Fruit fly (Drosophila melanogaster) whole organism, embryonic: Measurements from ENCODE around the gene Bicra.

Experiments used
- CG11085 ChIP-seq: fragments of 200-800 bp; sonication (Bioruptor generic); IDR thresholded peaks from 2 replicates; pipeline ENCODE4 v1.3.6; 2022; ENCODE audit warnings: missing biosample characterization, missing genetic modification characterization
- CG11560 ChIP-seq: fragments of 200-800 bp; sonication (Bioruptor generic); IDR thresholded peaks from 3 replicates; pipeline ENCODE4 v1.3.6; 2022; ENCODE audit warnings: missing biosample characterization, missing genetic modification characterization
- CG11723 ChIP-seq: fragments of 200-800 bp; sonication (Bioruptor generic); optimal IDR thresholded peaks from 2 replicates; lab custom pipeline; 2017; ENCODE audit warnings: missing biosample characterization, mild to moderate bottlenecking, missing genetic modification characterization
- CG12299 ChIP-seq: fragments of 200-800 bp; sonication (Bioruptor generic); optimal IDR thresholded peaks from 2 replicates; lab custom pipeline; 2018; ENCODE audit warnings: missing biosample characterization, mild to moderate bottlenecking, missing genetic modification characterization
- CG12942 ChIP-seq: fragments of 200-800 bp; sonication (Bioruptor generic); optimal IDR thresholded peaks from 3 replicates; lab custom pipeline; 2016; ENCODE audit warnings: missing biosample characterization, missing genetic modification characterization
- CG15514 ChIP-seq: fragments of 200-800 bp; sonication (Bioruptor generic); optimal IDR thresholded peaks from 3 replicates; lab custom pipeline; 2017; ENCODE audit warnings: missing biosample characterization, missing genetic modification characterization, mild to moderate bottlenecking, moderate library complexity, missing genetic modification reagents
- CG1603 ChIP-seq: fragments of 200-800 bp; sonication (Bioruptor generic); optimal IDR thresholded peaks from 2 replicates; lab custom pipeline; 2019; ENCODE audit warnings: missing biosample characterization, mild to moderate bottlenecking, missing genetic modification characterization, moderate library complexity
- CG1647 ChIP-seq: fragments of 200-800 bp; sonication (Bioruptor generic); optimal IDR thresholded peaks from 3 replicates; lab custom pipeline; 2016; ENCODE audit warnings: missing biosample characterization, missing genetic modification characterization
- CG17802 ChIP-seq: fragments of 200-800 bp; sonication (Bioruptor generic); optimal IDR thresholded peaks from 2 replicates; lab custom pipeline; 2018; ENCODE audit warnings: missing biosample characterization, mild to moderate bottlenecking, missing genetic modification characterization, moderate library complexity
- CG4404 ChIP-seq: fragments of 200-800 bp; sonication (Bioruptor generic); IDR thresholded peaks from 2 replicates; pipeline ENCODE4 v1.3.6; 2022; ENCODE audit warnings: missing biosample characterization, missing genetic modification characterization
- CG6791 ChIP-seq: fragments of 200-800 bp; sonication (Bioruptor generic); IDR thresholded peaks from 3 replicates; pipeline ENCODE4 v1.3.6; 2022; ENCODE audit warnings: missing biosample characterization, missing genetic modification characterization; ENCODE audit not compliant: partially characterized antibody
- CG7987 ChIP-seq: fragments of 200-800 bp; sonication (Bioruptor generic); optimal IDR thresholded peaks from 2 replicates; lab custom pipeline; 2018; ENCODE audit warnings: missing biosample characterization, mild to moderate bottlenecking, missing genetic modification characterization, moderate library complexity
- CG8388 ChIP-seq: fragments of 200-800 bp; sonication (Bioruptor generic); optimal IDR thresholded peaks from 2 replicates; lab custom pipeline; 2019; ENCODE audit warnings: missing biosample characterization, mild to moderate bottlenecking, missing genetic modification characterization, moderate library complexity
- Dbx ChIP-seq: fragments of 200-800 bp; sonication (Bioruptor generic); IDR thresholded peaks from 3 replicates; pipeline ENCODE4 v1.3.6; 2022; ENCODE audit warnings: missing biosample characterization, missing genetic modification characterization
- Dek ChIP-seq: fragments of 200-800 bp; sonication (Bioruptor generic); optimal IDR thresholded peaks from 3 replicates; lab custom pipeline; 2019; ENCODE audit warnings: missing biosample characterization, mild to moderate bottlenecking, missing genetic modification characterization, moderate library complexity
- Dip3 ChIP-seq: fragments of 200-800 bp; sonication (Bioruptor generic); optimal IDR thresholded peaks from 3 replicates; lab custom pipeline; 2016; ENCODE audit warnings: missing biosample characterization, missing genetic modification characterization
- Drgx ChIP-seq: fragments of 200-800 bp; sonication (Bioruptor generic); IDR thresholded peaks from 2 replicates; pipeline ENCODE4 v1.3.6; 2022; ENCODE audit warnings: missing biosample characterization, missing genetic modification characterization
- Fer3 ChIP-seq: fragments of 200-800 bp; sonication (Bioruptor generic); optimal IDR thresholded peaks from 2 replicates; lab custom pipeline; 2018; ENCODE audit warnings: missing biosample characterization, mild to moderate bottlenecking, missing genetic modification characterization, moderate library complexity
- HLH3B ChIP-seq: fragments of 200-800 bp; sonication (Bioruptor generic); IDR thresholded peaks from 2 replicates; pipeline ENCODE4 v1.3.6; 2022; ENCODE audit warnings: missing biosample characterization, missing genetic modification characterization
- Hey ChIP-seq: fragments of 200-800 bp; sonication (Bioruptor generic); optimal IDR thresholded peaks from 3 replicates; lab custom pipeline; 2018; ENCODE audit warnings: missing biosample characterization, mild to moderate bottlenecking, missing genetic modification characterization
- Hr39 ChIP-seq: fragments of >200 bp; optimal IDR thresholded peaks from 2 replicates; lab custom pipeline; 2017
- MTF-1 ChIP-seq: fragments of 200-800 bp; sonication (Bioruptor generic); optimal IDR thresholded peaks from 2 replicates; lab custom pipeline; 2018; ENCODE audit warnings: missing biosample characterization, mild to moderate bottlenecking, missing genetic modification characterization, borderline replicate concordance
- Myb ChIP-seq: fragments of 200-800 bp; sonication (Bioruptor generic); optimal IDR thresholded peaks from 2 replicates; lab custom pipeline; 2016; ENCODE audit warnings: missing biosample characterization, missing genetic modification characterization
- NFAT ChIP-seq: fragments of 200-800 bp; sonication (Bioruptor generic); IDR thresholded peaks from 2 replicates; pipeline ENCODE4 v1.3.6; 2022; ENCODE audit warnings: missing biosample characterization, missing genetic modification characterization
- NK7.1 ChIP-seq: fragments of 200-800 bp; sonication (Bioruptor generic); optimal IDR thresholded peaks from 3 replicates; lab custom pipeline; 2016; ENCODE audit warnings: missing biosample characterization, missing genetic modification characterization
- Nf-YA ChIP-seq: fragments of 200-800 bp; sonication (Bioruptor generic); IDR thresholded peaks from 2 replicates; pipeline ENCODE4 v1.3.6; 2022; ENCODE audit warnings: missing biosample characterization, missing genetic modification characterization
- Optix ChIP-seq: fragments of 200-800 bp; sonication (Bioruptor generic); IDR thresholded peaks from 3 replicates; pipeline ENCODE4 v1.3.6; 2022; ENCODE audit warnings: missing biosample characterization, missing genetic modification characterization
- Sin3A ChIP-seq: fragments of >200 bp; optimal IDR thresholded peaks from 2 replicates; lab custom pipeline; 2018
- Sry-δ ChIP-seq: fragments of 200-800 bp; sonication (Bioruptor generic); optimal IDR thresholded peaks from 2 replicates; lab custom pipeline; 2016; ENCODE audit warnings: missing biosample characterization, missing genetic modification characterization
- YL-1 ChIP-seq: fragments of 200-800 bp; sonication (Bioruptor generic); optimal IDR thresholded peaks from 3 replicates; lab custom pipeline; 2017; ENCODE audit warnings: missing biosample characterization, mild to moderate bottlenecking, missing genetic modification characterization
- chinmo ChIP-seq: fragments of 200-800 bp; sonication (Bioruptor generic); IDR thresholded peaks from 4 replicates; pipeline ENCODE4 v1.3.6; 2022; ENCODE audit warnings: missing biosample characterization, missing genetic modification characterization; ENCODE audit not compliant: partially characterized antibody
- dpn ChIP-seq, 2 experiments: fragments of 200-800 bp; sonication (Bioruptor generic); optimal IDR thresholded peaks; 3 replicates each; lab custom pipeline; 2016; ENCODE audit warnings: missing biosample characterization in 2 of 2, missing genetic modification characterization in 2 of 2
- emc ChIP-seq: fragments of 200-800 bp; sonication (Bioruptor generic); optimal IDR thresholded peaks from 2 replicates; lab custom pipeline; 2016; ENCODE audit warnings: missing biosample characterization, missing genetic modification characterization
- eyg ChIP-seq: fragments of 200-800 bp; sonication (Bioruptor generic); optimal IDR thresholded peaks from 3 replicates; lab custom pipeline; 2016; ENCODE audit warnings: missing biosample characterization, missing genetic modification characterization
- gce ChIP-seq: fragments of 200-800 bp; sonication (Bioruptor generic); IDR thresholded peaks from 3 replicates; pipeline ENCODE4 v1.3.6; 2022; ENCODE audit warnings: missing biosample characterization, missing genetic modification characterization
- gt ChIP-seq: fragments of 200-800 bp; sonication (Bioruptor generic); IDR thresholded peaks from 2 replicates; pipeline ENCODE4 v1.3.6; 2022; ENCODE audit warnings: missing biosample characterization, missing genetic modification characterization
- her ChIP-seq: fragments of 200-800 bp; sonication (Bioruptor generic); optimal IDR thresholded peaks from 2 replicates; lab custom pipeline; 2016; ENCODE audit warnings: missing biosample characterization, missing genetic modification characterization
- lab ChIP-seq: fragments of 200-800 bp; sonication (Bioruptor generic); optimal IDR thresholded peaks from 3 replicates; lab custom pipeline; 2017; ENCODE audit warnings: missing biosample characterization, missing genetic modification characterization, mild to moderate bottlenecking, moderate library complexity, missing genetic modification reagents
- luna ChIP-seq: fragments of 200-800 bp; sonication (Bioruptor generic); optimal IDR thresholded peaks from 2 replicates; lab custom pipeline; 2016; ENCODE audit warnings: missing biosample characterization, missing genetic modification characterization
- maf-S ChIP-seq: fragments of 200-800 bp; sonication (Bioruptor generic); optimal IDR thresholded peaks from 2 replicates; lab custom pipeline; 2016; ENCODE audit warnings: missing biosample characterization, missing genetic modification characterization
- nerfin-2 ChIP-seq: fragments of 200-800 bp; sonication (Bioruptor generic); IDR thresholded peaks from 2 replicates; pipeline ENCODE4 v1.3.6; 2022; ENCODE audit warnings: missing biosample characterization, missing genetic modification characterization; ENCODE audit not compliant: partially characterized antibody
- pb ChIP-seq: fragments of 200-800 bp; sonication (Bioruptor generic); optimal IDR thresholded peaks from 3 replicates; lab custom pipeline; 2016; ENCODE audit warnings: missing biosample characterization, missing genetic modification characterization
- psq ChIP-seq: fragments of 200-800 bp; sonication (Bioruptor generic); optimal IDR thresholded peaks from 2 replicates; lab custom pipeline; 2017; ENCODE audit warnings: missing biosample characterization, missing genetic modification characterization
- schlank ChIP-seq: fragments of 200-800 bp; sonication (Bioruptor generic); optimal IDR thresholded peaks from 2 replicates; lab custom pipeline; 2018; ENCODE audit warnings: missing biosample characterization, mild to moderate bottlenecking, missing genetic modification characterization
- sens-2 ChIP-seq: fragments of 200-800 bp; sonication (Bioruptor generic); IDR thresholded peaks from 2 replicates; pipeline ENCODE4 v1.3.6; 2022; ENCODE audit warnings: missing biosample characterization, missing genetic modification characterization
- so ChIP-seq: fragments of 200-800 bp; sonication (Bioruptor generic); IDR thresholded peaks from 3 replicates; pipeline ENCODE4 v1.3.6; 2022; ENCODE audit warnings: missing biosample characterization, missing genetic modification characterization
- sug ChIP-seq: fragments of 200-800 bp; optimal IDR thresholded peaks from 2 replicates; lab custom pipeline; 2019; ENCODE audit warnings: missing biosample characterization, mild to moderate bottlenecking, missing genetic modification characterization, moderate library complexity
- tin ChIP-seq: fragments of 200-800 bp; sonication (Bioruptor generic); optimal IDR thresholded peaks from 3 replicates; lab custom pipeline; 2016; ENCODE audit warnings: missing biosample characterization, missing genetic modification characterization
- tio ChIP-seq: fragments of 200-800 bp; sonication (Bioruptor generic); optimal IDR thresholded peaks from 2 replicates; lab custom pipeline; 2017; ENCODE audit warnings: missing biosample characterization, missing genetic modification characterization, inconsistent platforms
- trh ChIP-seq: fragments of 200-800 bp; sonication (Bioruptor generic); optimal IDR thresholded peaks from 2 replicates; lab custom pipeline; 2016; ENCODE audit warnings: missing biosample characterization, missing genetic modification characterization
- z ChIP-seq: fragments of 200-800 bp; sonication (Bioruptor generic); IDR thresholded peaks from 3 replicates; pipeline ENCODE4 v1.3.6; 2022; ENCODE audit warnings: missing biosample characterization, missing genetic modification characterization

The Bicra gene

dm6 chr3R:29033909-29034629, 28.8 kb upstream of the Bicra start, which contains the start of the genes beta4GalNAcTB and Cpsf100:
beta4GalNAcTB (minus strand) TSS chr3R:29034008.
Cpsf100 (plus strand) TSS chr3R:29034573.
- TF ChIP-seq tin (GFP tag; lab: Kevin White, UChicago) (peak; percentile 72), CG6791 (no peak), Optix (GFP tag; lab: Robert Waterston, UW) (peak; percentile 32; the same call in 1 of the 3 replicates), gce (GFP tag; lab: Robert Waterston, UW) (no peak), lab (no peak), CG12942 (peak; percentile 66), NK7.1 (GFP tag; lab: Kevin White, UChicago) (no peak), CG11085 (peak; percentile 72), HLH3B (peak; percentile 57), CG12299 (peak; percentile 3), Sry-δ (GFP tag; lab: Kevin White, UChicago) (peak; percentile 8), z (GFP tag; lab: Robert Waterston, UW) (no peak), tio (GFP tag; lab: Kevin White, UChicago) (peak; percentile 95), Fer3 (tag; lab: Kevin White, UChicago) (peak; percentile 53), Dbx (GFP tag; lab: Robert Waterston, UW) (peak; percentile 34), Sin3A (no peak), Dip3 (GFP tag; lab: Kevin White, UChicago) (peak; percentile 47), nerfin-2 (no peak), Drgx (GFP tag; lab: Robert Waterston, UW) (no peak), CG8388 (GFP tag; lab: Kevin White, UChicago) (peak; percentile 65), Hey (tag; lab: Kevin White, UChicago) (no peak), luna (GFP tag; lab: Kevin White, UChicago) (no peak), emc (GFP tag; lab: Kevin White, UChicago) (no peak), eyg (GFP tag; lab: Kevin White, UChicago) (no peak), CG4404 (GFP tag; lab: Robert Waterston, UW) (peak; percentile 67), her (GFP tag; lab: Kevin White, UChicago) (peak; percentile 7), NFAT (GFP tag; lab: Robert Waterston, UW) (peak; percentile 67), Nf-YA (GFP tag; lab: Robert Waterston, UW) (no peak), sug (tag; lab: Kevin White, UChicago) (peak; percentile 69), YL-1 (GFP tag; lab: Kevin White, UChicago) (no peak), Hr39 (lab: Kevin White, UChicago) (no peak), CG11723 (GFP tag; lab: Kevin White, UChicago) (no peak), gt (GFP tag; lab: Robert Waterston, UW) (no peak), so (GFP tag; lab: Robert Waterston, UW) (no peak), psq (GFP tag; lab: Kevin White, UChicago) (peak; percentile 9), schlank (tag; lab: Kevin White, UChicago) (no peak), maf-S (GFP tag; lab: Kevin White, UChicago) (peak; percentile 29), dpn (GFP tag; optimal IDR thresholded peaks at IDR 0.05; lab: Kevin White, UChicago) (peak; percentile 57 to 63), CG11560 (tag; lab: Robert Waterston, UW) (0 out of 3 replicates have a peak, but pooled peaks have one; percentile 42), trh (peak; percentile 21), Dek (tag; lab: Kevin White, UChicago) (peak; percentile 47), MTF-1 (GFP tag; lab: Kevin White, UChicago) (no peak), CG7987 (GFP tag; lab: Kevin White, UChicago) (no peak), CG15514 (peak; percentile 8), chinmo (no peak), pb (GFP tag; lab: Kevin White, UChicago) (no peak), CG1647 (GFP tag; lab: Kevin White, UChicago) (no peak), Myb (peak; percentile 17), sens-2 (no peak), CG1603 (tag; lab: Kevin White, UChicago) (peak; percentile 61), CG17802 (no peak)
